Fruit fly (Drosophila melanogaster) S2 (cell line): ENCODE measurements around the gene Lcp65Af.
A peak's percentile ranks its signal among the peaks of the same experiment; 100 is the strongest.

Experiments
- CG8478 ChIP-seq: fragments of >200 bp; optimal IDR thresholded peaks from 2 replicates; lab custom pipeline; 2018
- CTCF ChIP-seq, 2 experiments: fragments of >200 bp; optimal IDR thresholded peaks; 2 replicates each; lab custom pipeline; 2018

DNA sequence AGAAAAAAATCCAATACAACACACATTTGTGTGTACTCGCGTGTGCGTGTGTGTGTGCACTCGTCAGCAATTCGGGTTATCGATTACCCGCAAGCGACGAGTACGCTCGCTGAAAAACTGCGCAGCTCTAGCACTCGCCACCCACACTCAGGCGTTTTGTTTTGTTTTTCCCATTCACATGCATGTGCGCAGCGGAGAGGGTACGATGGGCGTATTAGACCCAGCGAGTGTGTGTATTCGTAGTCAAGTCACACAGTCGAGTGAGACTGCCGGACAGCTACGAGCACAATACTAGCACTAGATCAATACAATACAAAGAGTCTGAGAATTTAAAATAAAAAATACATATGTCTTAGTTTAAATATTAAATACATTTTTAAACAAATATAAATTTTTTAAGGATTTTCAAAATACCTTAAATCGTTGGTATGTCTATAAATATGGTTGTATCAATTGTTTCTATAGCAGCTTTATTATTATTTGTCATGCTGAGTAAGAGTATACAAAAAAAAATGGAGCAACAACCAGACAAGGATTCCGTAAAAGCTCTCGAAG, 48.4 kb upstream of the Lcp65Af start, which contains the start of the genes D19B and CG43293:
- TF ChIP-seq CTCF (optimal IDR thresholded peaks at IDR 0.05; lab: Kevin White, UChicago) (peak; percentile 30 to 53), CG8478 (lab: Kevin White, UChicago) (no peak)
